Worm (Caenorhabditis elegans): ENCODE measurements around the gene hlh-15.

Gene hlh-15

DNA sequence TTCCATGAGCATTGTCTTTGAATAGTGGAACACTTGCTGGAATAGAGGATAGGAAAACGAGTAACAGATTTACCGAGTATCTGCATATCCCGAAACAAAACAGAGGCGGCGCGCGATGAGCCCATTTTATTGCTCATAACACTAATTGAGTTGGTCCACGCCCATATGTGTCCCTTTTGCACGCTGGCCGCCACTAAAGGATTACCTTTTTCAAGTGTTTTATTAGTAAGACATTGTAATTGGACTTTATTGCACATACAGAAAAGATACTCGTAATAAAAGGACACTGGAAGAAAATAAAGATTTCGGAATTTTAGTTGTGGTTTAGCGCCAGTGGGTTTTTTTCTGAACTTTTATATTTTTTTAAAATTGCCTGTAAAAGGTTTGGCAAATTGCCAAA lies at the start of gene hlh-15:
Gene hlh-15, minus strand, starts transcription at position 101 of the 400 bp plus-strand sequence.
- TF ChIP-seq aha-1 (tag; optimal IDR thresholded peaks at IDR 0.05), result no peak
- TF ChIP-seq nhr-28 (tag; optimal IDR thresholded peaks at IDR 0.05), result no peak
- TF ChIP-seq snu-23 (GFP tag; optimal IDR thresholded peaks at IDR 0.05), result no peak
- no peak for TF ChIP-seq vab-15 (tag; optimal IDR thresholded peaks at IDR 0.05)
- TF ChIP-seq pax-3 (tag; optimal IDR thresholded peaks at IDR 0.05), result no peak
- TF ChIP-seq ztf-4 (tag; optimal IDR thresholded peaks at IDR 0.05), result no peak
- TF ChIP-seq sox-4 (tag; optimal IDR thresholded peaks at IDR 0.05), result no peak
- no peak for TF ChIP-seq tlp-1 (tag; optimal IDR thresholded peaks at IDR 0.05)
- TF ChIP-seq xbp-1 (tag; optimal IDR thresholded peaks at IDR 0.05), result no peak
- TF ChIP-seq dpl-1 (GFP tag; optimal IDR thresholded peaks at IDR 0.05), result no peak
- TF ChIP-seq ces-1 (GFP tag; optimal IDR thresholded peaks at IDR 0.05), result no peak
- TF ChIP-seq ceh-82 (tag; optimal IDR thresholded peaks at IDR 0.05), result no peak
- TF ChIP-seq Y116A8C.19 (tag; optimal IDR thresholded peaks at IDR 0.05; ENCODE audit: borderline replicate concordance), result no peak
- TF ChIP-seq alr-1 (tag; optimal IDR thresholded peaks at IDR 0.05; ENCODE audit: borderline replicate concordance), result no peak
- TF ChIP-seq dsc-1 (tag; optimal IDR thresholded peaks at IDR 0.05), result no peak
- no peak for TF ChIP-seq nhr-12 (tag; optimal IDR thresholded peaks at IDR 0.05)
- no peak for TF ChIP-seq sptf-1 (tag; optimal IDR thresholded peaks at IDR 0.05)
- TF ChIP-seq lin-14 (GFP tag; optimal IDR thresholded peaks at IDR 0.05), result no peak
- TF ChIP-seq ceh-88 (GFP tag; IDR thresholded peaks at IDR 0.05), result no peak
- no peak for TF ChIP-seq nhr-85 (tag)

DNA sequence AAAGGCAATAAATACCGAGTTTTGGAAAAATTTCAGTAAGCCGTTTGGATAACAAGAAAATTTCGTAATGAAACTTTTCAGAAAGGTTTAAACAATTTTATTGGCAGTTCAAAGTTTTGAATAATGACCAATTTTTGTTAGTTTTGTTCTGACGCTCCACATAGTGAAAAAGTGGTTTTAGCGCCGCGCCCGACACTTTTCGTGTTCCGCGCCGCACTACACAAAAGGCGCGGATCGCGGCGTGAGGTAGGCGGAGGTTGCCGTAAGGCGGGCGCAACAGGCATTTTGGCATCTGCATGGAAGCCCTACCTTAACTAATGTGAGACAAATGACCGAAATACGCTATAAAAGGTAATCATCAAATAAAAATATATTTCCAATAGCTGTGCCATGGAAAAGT lies 48.6 kb upstream of the hlh-15 start:
- no peak for TF ChIP-seq fkh-10 (GFP tag; optimal IDR thresholded peaks at IDR 0.05)
- TF ChIP-seq fos-1 (tag; optimal IDR thresholded peaks at IDR 0.05), result no peak
- no peak for TF ChIP-seq dpl-1 (GFP tag; optimal IDR thresholded peaks at IDR 0.05)
- TF ChIP-seq ceh-88 (GFP tag; IDR thresholded peaks at IDR 0.05), result no peak
- no peak for TF ChIP-seq mdl-1 (tag; optimal IDR thresholded peaks at IDR 0.05)
- TF ChIP-seq nhr-11 (tag; optimal IDR thresholded peaks at IDR 0.05), result no peak
- TF ChIP-seq snu-23 (GFP tag; optimal IDR thresholded peaks at IDR 0.05), result no peak
- no peak for TF ChIP-seq unc-86 (tag; optimal IDR thresholded peaks at IDR 0.05)
- no peak for TF ChIP-seq sup-37 (GFP tag; optimal IDR thresholded peaks at IDR 0.05)
- no peak for TF ChIP-seq irx-1 (tag; optimal IDR thresholded peaks at IDR 0.05)
- no peak for TF ChIP-seq blmp-1 (tag; optimal IDR thresholded peaks at IDR 0.05)
- TF ChIP-seq alr-1 (tag; optimal IDR thresholded peaks at IDR 0.05; ENCODE audit: borderline replicate concordance), result no peak
- TF ChIP-seq ceh-90 (tag; optimal IDR thresholded peaks at IDR 0.05), result no peak
- TF ChIP-seq nhr-20 (tag; optimal IDR thresholded peaks at IDR 0.05), result no peak
- no peak for TF ChIP-seq lin-15B (tag; optimal IDR thresholded peaks at IDR 0.05)
- TF ChIP-seq lin-39 (tag; optimal IDR thresholded peaks at IDR 0.05), result no peak
- TF ChIP-seq tbx-2 (tag; optimal IDR thresholded peaks at IDR 0.05), result no peak
- TF ChIP-seq ceh-82 (tag; optimal IDR thresholded peaks at IDR 0.05), result no peak
- no peak for TF ChIP-seq fkh-4 (tag; optimal IDR thresholded peaks at IDR 0.05; ENCODE audit: borderline replicate concordance)

- TF ChIP-seq nhr-19 (GFP tag; conservative IDR thresholded peaks at IDR 0.05) (0 out of 2 replicates have a peak, but pooled peaks have one; percentile 12), alr-1 (tag; optimal IDR thresholded peaks at IDR 0.05; ENCODE audit: borderline replicate concordance) (no peak), aly-2 (tag; optimal IDR thresholded peaks at IDR 0.05) (no peak), mdl-1 (tag; optimal IDR thresholded peaks at IDR 0.05) (no peak)
Observed at ce11 chrX:2459793-2460192, 46.6 kb upstream of the hlh-15 start, which contains the start of gene fox-1. Gene fox-1 (minus strand): TSS chrX:2459893.

- TF ChIP-seq irx-1 (tag; optimal IDR thresholded peaks at IDR 0.05), result peak; percentile 13
- peak; percentile 20 for TF ChIP-seq dsc-1 (tag; optimal IDR thresholded peaks at IDR 0.05)
- TF ChIP-seq fkh-10 (GFP tag; optimal IDR thresholded peaks at IDR 0.05), result peak; percentile 82
- no peak for TF ChIP-seq efl-1 (optimal IDR thresholded peaks at IDR 0.05)
- peak in 1 of 2 experiments; percentile 32 for TF ChIP-seq efl-1 (GFP tag; optimal IDR thresholded peaks at IDR 0.05 in 1 of 2)
- TF ChIP-seq xbp-1 (tag; optimal IDR thresholded peaks at IDR 0.05), result no peak
- TF ChIP-seq lin-14 (GFP tag; optimal IDR thresholded peaks at IDR 0.05), result peak; percentile 3
- no peak for TF ChIP-seq zip-4 (GFP tag; optimal IDR thresholded peaks at IDR 0.05)
Observed at ce11 chrX:2457461-2457860, 44.3 kb upstream of the hlh-15 start.
